Worm (Caenorhabditis elegans): ENCODE results near the gene math-40.

- no peak for TF ChIP-seq tab-1 (GFP tag; IDR thresholded peaks at IDR 0.05)
- TF ChIP-seq med-1 (GFP tag; optimal IDR thresholded peaks at IDR 0.05; ENCODE audit: insufficient read depth): no peak
- no peak for TF ChIP-seq flt-1 (GFP tag; IDR thresholded peaks at IDR 0.05)
- TF ChIP-seq klf-2 (GFP tag; conservative IDR thresholded peaks at IDR 0.05): no peak
Observed at ce11 chrII:1865683-1866431, 35.4 kb downstream of the math-40 start, which contains the start of gene math-15.

Measured in whole organism, midembryonic.